Worm (Caenorhabditis elegans) whole organism, L1 larva: Measurements from ENCODE around the gene glr-2.

Experiments
- C16A3.4 ChIP-seq: fragments of 150-350 bp; optimal IDR thresholded peaks from 2 replicates; lab custom pipeline; 2014; ENCODE audit warnings: missing biosample characterization, missing genetic modification characterization
- C34B4.2 ChIP-seq: sonication (generic microtip); optimal IDR thresholded peaks from 2 replicates; lab custom pipeline; 2017; ENCODE audit warnings: mild to moderate bottlenecking, missing genetic modification characterization, missing compliant biosample characterization
- F16B12.6 ChIP-seq: fragments of 150-350 bp; optimal IDR thresholded peaks from 2 replicates; lab custom pipeline; 2014; ENCODE audit warnings: missing biosample characterization, missing genetic modification characterization
- alr-1 ChIP-seq: fragments of 200-800 bp; sonication (Bioruptor generic); optimal IDR thresholded peaks from 2 replicates; lab custom pipeline; 2018; ENCODE audit warnings: borderline replicate concordance, mild to moderate bottlenecking, missing genetic modification characterization, missing compliant biosample characterization
- ama-1 ChIP-seq: fragments of 150-350 bp; optimal IDR thresholded peaks from 2 replicates; lab custom pipeline; 2014
- blmp-1 ChIP-seq: fragments of 150-350 bp; optimal IDR thresholded peaks from 2 replicates; lab custom pipeline; 2014; ENCODE audit warnings: missing biosample characterization, missing genetic modification characterization
- ceh-63 ChIP-seq: fragments of 200-800 bp; sonication (Bioruptor generic); optimal IDR thresholded peaks from 2 replicates; lab custom pipeline; 2018; ENCODE audit warnings: mild to moderate bottlenecking, missing genetic modification characterization, missing compliant biosample characterization
- ceh-82 ChIP-seq, 3 experiments: fragments of 150-350 bp in 1 of 3; sonication (generic microtip) in 2 of 3; optimal IDR thresholded peaks; 2 replicates each; lab custom pipeline; 2014 to 2017; ENCODE audit warnings: missing biosample characterization in 3 of 3, missing genetic modification characterization in 3 of 3
- ceh-88 ChIP-seq: fragments of 200-800 bp; sonication (Bioruptor generic); IDR thresholded peaks from 2 replicates; pipeline ENCODE4 v1.3.6; 2022; ENCODE audit warnings: missing genetic modification characterization, missing compliant biosample characterization
- ceh-90 ChIP-seq: sonication (generic microtip); optimal IDR thresholded peaks from 2 replicates; lab custom pipeline; 2016; ENCODE audit warnings: missing genetic modification characterization, missing compliant biosample characterization
- ces-1 ChIP-seq: fragments of 150-350 bp; optimal IDR thresholded peaks from 2 replicates; lab custom pipeline; 2014; ENCODE audit warnings: missing biosample characterization, missing genetic modification reagents, missing genetic modification characterization
- dpl-1 ChIP-seq, 3 experiments: fragments of 150-350 bp in 2 of 3; sonication (generic microtip) in 1 of 3; optimal IDR thresholded peaks; 2 replicates each; lab custom pipeline; 2014 to 2017; ENCODE audit warnings: missing biosample characterization in 3 of 3, missing genetic modification characterization in 3 of 3, missing genetic modification reagents in 3 of 3
- dsc-1 ChIP-seq: sonication (generic microtip); optimal IDR thresholded peaks from 2 replicates; lab custom pipeline; 2016; ENCODE audit warnings: mild to moderate bottlenecking, missing genetic modification characterization, missing compliant biosample characterization
- efl-1 ChIP-seq, 4 experiments: fragments of 150-350 bp; optimal IDR thresholded peaks in 3 of 4; peaks in 1 of 4; 1 replicate in 1 of 4; 2 replicates in 3 of 4; lab custom pipeline; 2014; ENCODE audit warnings: missing biosample characterization in 2 of 4, missing genetic modification characterization in 2 of 4, missing genetic modification reagents in 2 of 4
- egl-27 ChIP-seq, 2 experiments: fragments of 150-350 bp in 1 of 2; sonication (generic microtip); optimal IDR thresholded peaks; 3 replicates each; lab custom pipeline; 2017 to 2018; ENCODE audit warnings: missing biosample characterization in 2 of 2, missing genetic modification characterization in 2 of 2, missing genetic modification reagents in 2 of 2
- elt-3 ChIP-seq, 6 experiments: fragments of 150-350 bp in 1 of 6; sonication (generic microtip); optimal IDR thresholded peaks; 2 replicates each; lab custom pipeline; 2017 to 2018; ENCODE audit warnings: missing biosample characterization in 6 of 6, missing genetic modification characterization in 6 of 6, inconsistent platforms in 1 of 6
- fkh-10 ChIP-seq: sonication (generic microtip); optimal IDR thresholded peaks from 2 replicates; lab custom pipeline; 2017; ENCODE audit warnings: missing biosample characterization, missing genetic modification reagents, missing genetic modification characterization
- fkh-8 ChIP-seq: sonication (generic microtip); optimal IDR thresholded peaks from 2 replicates; lab custom pipeline; 2016; ENCODE audit warnings: mild to moderate bottlenecking, missing genetic modification characterization, missing compliant biosample characterization
- hlh-4 ChIP-seq: sonication (generic microtip); optimal IDR thresholded peaks from 2 replicates; lab custom pipeline; 2016; ENCODE audit warnings: mild to moderate bottlenecking, missing genetic modification characterization, missing compliant biosample characterization
- irx-1 ChIP-seq: sonication (generic microtip); optimal IDR thresholded peaks from 2 replicates; lab custom pipeline; 2016; ENCODE audit warnings: missing genetic modification characterization, missing compliant biosample characterization
- jun-1 ChIP-seq: fragments of 150-350 bp; optimal IDR thresholded peaks from 2 replicates; lab custom pipeline; 2014; ENCODE audit warnings: missing biosample characterization, missing genetic modification reagents, missing genetic modification characterization
- lin-13 ChIP-seq: fragments of 150-350 bp; optimal IDR thresholded peaks from 2 replicates; lab custom pipeline; 2014; ENCODE audit warnings: missing biosample characterization, missing genetic modification reagents, missing genetic modification characterization
- lin-14 ChIP-seq: fragments of 200-800 bp; sonication (Bioruptor generic); optimal IDR thresholded peaks from 2 replicates; lab custom pipeline; 2018; ENCODE audit warnings: mild to moderate bottlenecking, missing genetic modification characterization, moderate library complexity, missing compliant biosample characterization
- lin-15B ChIP-seq: fragments of 150-350 bp; sonication (generic microtip); optimal IDR thresholded peaks from 3 replicates; lab custom pipeline; 2014; ENCODE audit warnings: missing biosample characterization, missing genetic modification characterization
- lin-35 ChIP-seq, 2 experiments: fragments of 150-350 bp; optimal IDR thresholded peaks; 2 replicates each; lab custom pipeline; 2014; ENCODE audit warnings: missing biosample characterization in 2 of 2, missing genetic modification characterization in 2 of 2, missing genetic modification reagents in 2 of 2
- lsy-2 ChIP-seq, 2 experiments: fragments of 150-350 bp; optimal IDR thresholded peaks; 2 replicates each; lab custom pipeline; 2014; ENCODE audit warnings: missing biosample characterization in 2 of 2, missing genetic modification characterization in 2 of 2
- mdl-1 ChIP-seq, 2 experiments: fragments of 150-350 bp; optimal IDR thresholded peaks; 2 replicates each; lab custom pipeline; 2014 to 2017; ENCODE audit warnings: missing biosample characterization in 2 of 2, missing genetic modification characterization in 2 of 2, inconsistent platforms in 1 of 2
- mep-1 ChIP-seq: fragments of 150-350 bp; optimal IDR thresholded peaks from 2 replicates; lab custom pipeline; 2014; ENCODE audit warnings: missing biosample characterization, missing genetic modification characterization
- nhr-19 ChIP-seq: fragments of 200-800 bp; sonication (Bioruptor generic); conservative IDR thresholded peaks from 2 replicates; pipeline ENCODE4 v1.3.6; 2022; ENCODE audit warnings: missing genetic modification characterization, missing compliant biosample characterization
- nhr-20 ChIP-seq: sonication (generic microtip); optimal IDR thresholded peaks from 2 replicates; lab custom pipeline; 2016; ENCODE audit warnings: mild to moderate bottlenecking, missing genetic modification characterization, missing compliant biosample characterization
- nhr-237 ChIP-seq: fragments of 150-350 bp; optimal IDR thresholded peaks from 2 replicates; lab custom pipeline; 2014; ENCODE audit warnings: missing biosample characterization, missing genetic modification characterization
- nhr-47 ChIP-seq: sonication (generic microtip); optimal IDR thresholded peaks from 2 replicates; lab custom pipeline; 2016; ENCODE audit warnings: mild to moderate bottlenecking, missing genetic modification characterization, moderate library complexity, missing compliant biosample characterization
- nhr-71 ChIP-seq: sonication (generic microtip); optimal IDR thresholded peaks from 2 replicates; lab custom pipeline; 2016; ENCODE audit warnings: mild to moderate bottlenecking, missing genetic modification characterization, moderate library complexity, missing compliant biosample characterization
- nhr-77 ChIP-seq: fragments of 150-350 bp; optimal IDR thresholded peaks from 2 replicates; lab custom pipeline; 2014; ENCODE audit warnings: missing biosample characterization, missing genetic modification characterization
- nhr-85 ChIP-seq: sonication (generic microtip); peaks from one replicate; lab custom pipeline; 2016; ENCODE audit warnings: missing genetic modification characterization, inconsistent platforms, missing compliant biosample characterization
- skn-1 ChIP-seq: fragments of 150-350 bp; optimal IDR thresholded peaks from 2 replicates; lab custom pipeline; 2014; ENCODE audit warnings: missing biosample characterization, missing genetic modification characterization
- snu-23 ChIP-seq: sonication (generic microtip); optimal IDR thresholded peaks from 2 replicates; lab custom pipeline; 2016; ENCODE audit warnings: missing genetic modification characterization, missing compliant biosample characterization
- swsn-7 ChIP-seq: sonication (generic microtip); optimal IDR thresholded peaks from 2 replicates; lab custom pipeline; 2016; ENCODE audit warnings: missing genetic modification characterization, missing compliant biosample characterization
- unc-130 ChIP-seq: fragments of 150-350 bp; optimal IDR thresholded peaks from 2 replicates; lab custom pipeline; 2017; ENCODE audit warnings: missing biosample characterization, missing genetic modification characterization, inconsistent platforms
- vab-15 ChIP-seq: sonication (generic microtip); optimal IDR thresholded peaks from 2 replicates; lab custom pipeline; 2017; ENCODE audit warnings: missing genotype, mild to moderate bottlenecking, missing genetic modification characterization, missing compliant biosample characterization
- xbp-1 ChIP-seq: sonication (generic microtip); optimal IDR thresholded peaks from 2 replicates; lab custom pipeline; 2016; ENCODE audit warnings: missing genetic modification characterization, missing compliant biosample characterization
- zip-4 ChIP-seq: fragments of 200-800 bp; sonication (Bioruptor generic); optimal IDR thresholded peaks from 2 replicates; lab custom pipeline; 2018; ENCODE audit warnings: mild to moderate bottlenecking, missing genetic modification characterization, moderate library complexity, missing compliant biosample characterization
- ztf-4 ChIP-seq: fragments of 150-350 bp; optimal IDR thresholded peaks from 2 replicates; lab custom pipeline; 2014; ENCODE audit warnings: missing biosample characterization, missing genetic modification characterization

Gene glr-2

ce11 chrIII:7184022-7184421, 39.3 kb upstream of the glr-2 start, which contains the start of gene yju-2 (continued):
- TF ChIP-seq xbp-1: peak; percentile 54
- TF ChIP-seq nhr-20: peak; percentile 40
- TF ChIP-seq blmp-1: peak; percentile 63
- peak; percentile 82 for TF ChIP-seq lin-15B (tag; lab: Kevin White, UChicago)
- TF ChIP-seq lin-35 (GFP tag; optimal IDR thresholded peaks at IDR 0.05; lab: Kevin White, UChicago): peak; percentile 53 to 86
- peak; percentile 28 for TF ChIP-seq ztf-4
- TF ChIP-seq vab-15 (tag; lab: Kevin White, UChicago): peak; percentile 1
- peak; percentile 30 for TF ChIP-seq nhr-19 (GFP tag; lab: Robert Waterston, UW)
- no peak for TF ChIP-seq hlh-4 (tag; lab: Kevin White, UChicago)
- no peak for TF ChIP-seq ceh-90 (tag; lab: Kevin White, UChicago)
- TF ChIP-seq jun-1 (tag; lab: Kevin White, UChicago): no peak
- peak; percentile 27 for TF ChIP-seq swsn-7 (tag; lab: Kevin White, UChicago)
- TF ChIP-seq C34B4.2 (tag; lab: Kevin White, UChicago): no peak
- TF ChIP-seq fkh-10 (GFP tag; lab: Kevin White, UChicago): no peak
- no peak for TF ChIP-seq dsc-1 (tag; lab: Kevin White, UChicago)
- TF ChIP-seq efl-1 (optimal IDR thresholded peaks at IDR 0.05; lab: Kevin White, UChicago): peak; percentile 74 to 83
- peak; percentile 63 to 95 for TF ChIP-seq efl-1 (GFP tag; optimal IDR thresholded peaks at IDR 0.05 in 1 of 2; lab: Kevin White, UChicago)
- peak; percentile 70 for TF ChIP-seq lin-13 (GFP tag; lab: Kevin White, UChicago)
- TF ChIP-seq nhr-85 (tag; lab: Kevin White, UChicago): peak; percentile 67
- TF ChIP-seq irx-1 (tag; lab: Kevin White, UChicago): no peak
- peak; percentile 61 for TF ChIP-seq nhr-47 (tag; lab: Kevin White, UChicago)
- TF ChIP-seq fkh-8: peak; percentile 33
- TF ChIP-seq ceh-88 (GFP tag; lab: Robert Waterston, UW): peak; percentile 9; the same call in 1 of the 2 replicates
- TF ChIP-seq alr-1 (tag; lab: Kevin White, UChicago): no peak
- TF ChIP-seq nhr-77 (tag; lab: Kevin White, UChicago): peak; percentile 21
- TF ChIP-seq mep-1 (tag; lab: Kevin White, UChicago): peak; percentile 47
- TF ChIP-seq egl-27 (tag; optimal IDR thresholded peaks at IDR 0.05; lab: Kevin White, UChicago): peak in 1 of 2 experiments; percentile 57
- peak; percentile 31 for TF ChIP-seq ama-1
- peak; percentile 64 to 90 for TF ChIP-seq lsy-2 (tag; optimal IDR thresholded peaks at IDR 0.05; lab: Kevin White, UChicago)
- no peak for TF ChIP-seq ces-1 (GFP tag; lab: Kevin White, UChicago)
- peak; percentile 51 for TF ChIP-seq nhr-237
- no peak for TF ChIP-seq mdl-1 (tag; optimal IDR thresholded peaks at IDR 0.05; lab: Kevin White, UChicago)
- peak; percentile 59 for TF ChIP-seq skn-1 (tag; lab: Kevin White, UChicago)

DNA sequence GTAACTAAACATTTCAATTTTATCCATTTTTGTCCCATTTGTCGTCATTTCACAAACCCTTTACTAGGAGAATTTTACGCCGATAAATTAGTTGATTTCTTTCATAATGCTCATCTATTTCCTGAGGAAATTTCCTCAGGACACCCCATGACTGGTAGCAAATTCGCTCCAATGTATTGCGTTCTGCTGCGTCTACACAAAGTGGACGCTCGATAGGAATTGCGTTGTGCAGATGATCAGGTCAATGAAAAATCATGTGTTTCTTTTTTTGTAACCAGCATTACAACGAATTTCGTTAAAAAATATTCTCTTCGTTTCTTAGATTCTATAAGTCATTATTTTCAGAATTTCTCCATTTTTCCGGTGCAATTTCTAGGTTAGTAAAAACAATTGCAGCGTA, 37.1 kb upstream of the glr-2 start, which contains the start of gene epg-4:
TSS of gene epg-4 (plus strand) at position 346 of the 400 bp plus-strand sequence.
- peak; percentile 15 for TF ChIP-seq nhr-20
- peak; percentile 42 to 79 for TF ChIP-seq lin-35 (GFP tag; optimal IDR thresholded peaks at IDR 0.05; lab: Kevin White, UChicago)
- TF ChIP-seq zip-4: no peak
- peak; percentile 41 for TF ChIP-seq nhr-71 (tag; lab: Kevin White, UChicago)
- TF ChIP-seq lsy-2 (tag; optimal IDR thresholded peaks at IDR 0.05; lab: Kevin White, UChicago): peak in 1 of 2 experiments; percentile 69
- TF ChIP-seq ceh-88 (GFP tag; lab: Robert Waterston, UW): no peak
- peak; percentile 50 for TF ChIP-seq C16A3.4 (tag; lab: Kevin White, UChicago)
- peak in 1 of 6 experiments; percentile 13 for TF ChIP-seq elt-3 (tag; optimal IDR thresholded peaks at IDR 0.05; lab: Kevin White, UChicago)
- TF ChIP-seq nhr-85 (tag; lab: Kevin White, UChicago): peak; percentile 36
- TF ChIP-seq skn-1 (tag; lab: Kevin White, UChicago): peak; percentile 47
- peak in 1 of 3 experiments; percentile 11 for TF ChIP-seq ceh-82 (tag; optimal IDR thresholded peaks at IDR 0.05; lab: Kevin White, UChicago)
- TF ChIP-seq dpl-1 (GFP tag; optimal IDR thresholded peaks at IDR 0.05; lab: Kevin White, UChicago): peak; percentile 9 to 53 (median 41)
- TF ChIP-seq unc-130 (tag; lab: Kevin White, UChicago): peak; percentile 22
- no peak for TF ChIP-seq fkh-8
- TF ChIP-seq blmp-1: peak; percentile 33
- no peak for TF ChIP-seq F16B12.6 (tag; lab: Kevin White, UChicago)
- TF ChIP-seq lin-14 (GFP tag; lab: Kevin White, UChicago): peak; percentile 70
- no peak for TF ChIP-seq ama-1
- peak; percentile 3 for TF ChIP-seq nhr-77 (tag; lab: Kevin White, UChicago)
- peak; percentile 36 for TF ChIP-seq snu-23 (GFP tag; lab: Kevin White, UChicago)
- TF ChIP-seq mdl-1 (tag; optimal IDR thresholded peaks at IDR 0.05; lab: Kevin White, UChicago): peak in 1 of 2 experiments; percentile 22
- peak; percentile 19 to 57 for TF ChIP-seq efl-1 (optimal IDR thresholded peaks at IDR 0.05; lab: Kevin White, UChicago)
- peak; percentile 45 to 93 for TF ChIP-seq efl-1 (GFP tag; optimal IDR thresholded peaks at IDR 0.05 in 1 of 2; lab: Kevin White, UChicago)
- no peak for TF ChIP-seq ceh-63 (GFP tag; lab: Kevin White, UChicago)
